Worm (Caenorhabditis elegans) whole organism, early embryonic: ENCODE measurements around the gene ttbk-2.1.
"Not testable (repeated sequence)": the region's sequence is repeated elsewhere in the genome, so short reads cannot be mapped to it uniquely, and the experiment has no call there.

Experiments used
- F13C5.2 ChIP-seq: sonication (generic microtip); optimal IDR thresholded peaks from 2 replicates; lab custom pipeline; 2017; ENCODE audit warnings: mild to moderate bottlenecking, missing genetic modification characterization, inconsistent platforms, missing compliant biosample characterization
- aly-1 ChIP-seq: sonication (generic microtip); optimal IDR thresholded peaks from 2 replicates; lab custom pipeline; 2016; ENCODE audit warnings: missing genetic modification characterization, missing compliant biosample characterization
- ama-1 ChIP-seq: fragments of 150-350 bp; optimal IDR thresholded peaks from 2 replicates; lab custom pipeline; 2014
- ceh-13 ChIP-seq: fragments of 200-800 bp; sonication (Bioruptor generic); optimal IDR thresholded peaks from 2 replicates; lab custom pipeline; 2018; ENCODE audit warnings: mild to moderate bottlenecking, missing genetic modification characterization, missing compliant biosample characterization
- ceh-36 ChIP-seq: sonication (generic microtip); optimal IDR thresholded peaks from 2 replicates; lab custom pipeline; 2016; ENCODE audit warnings: missing genetic modification characterization, inconsistent platforms, missing compliant biosample characterization
- ets-7 ChIP-seq: sonication (generic microtip); optimal IDR thresholded peaks from 2 replicates; lab custom pipeline; 2016; ENCODE audit warnings: missing genotype, missing genetic modification characterization, missing compliant biosample characterization
- flt-1 ChIP-seq: fragments of 200-800 bp; sonication (Bioruptor generic); IDR thresholded peaks from 2 replicates; pipeline ENCODE4 v1.3.6; 2022; ENCODE audit warnings: missing genetic modification characterization, missing compliant biosample characterization
- hmbx-1 ChIP-seq: sonication (generic microtip); optimal IDR thresholded peaks from 2 replicates; lab custom pipeline; 2016; ENCODE audit warnings: mild to moderate bottlenecking, missing genetic modification characterization, missing compliant biosample characterization
- hmg-4 ChIP-seq: fragments of 200-800 bp; sonication (Bioruptor generic); optimal IDR thresholded peaks from 2 replicates; lab custom pipeline; 2018; ENCODE audit warnings: mild to moderate bottlenecking, missing genetic modification characterization, missing compliant biosample characterization
- hnd-1 ChIP-seq: sonication (generic microtip); optimal IDR thresholded peaks from 2 replicates; lab custom pipeline; 2016; ENCODE audit warnings: missing genetic modification characterization, missing compliant biosample characterization
- scrt-1 ChIP-seq: fragments of 200-800 bp; sonication (Bioruptor generic); IDR thresholded peaks from 2 replicates; pipeline ENCODE4 v1.3.6; 2022; ENCODE audit warnings: missing genetic modification characterization, missing compliant biosample characterization
- tbx-11 ChIP-seq: fragments of 200-800 bp; sonication (Bioruptor generic); IDR thresholded peaks from 2 replicates; pipeline ENCODE4 v1.3.6; 2022; ENCODE audit warnings: missing genetic modification characterization, missing compliant biosample characterization
- tbx-37 ChIP-seq: fragments of 200-800 bp; sonication (Bioruptor generic); conservative IDR thresholded peaks from 2 replicates; pipeline ENCODE4 v1.3.6; 2022; ENCODE audit warnings: missing genetic modification reagents, missing genetic modification characterization, missing compliant biosample characterization
- tra-4 ChIP-seq: sonication (generic microtip); optimal IDR thresholded peaks from 2 replicates; lab custom pipeline; 2017; ENCODE audit warnings: missing genetic modification characterization, missing compliant biosample characterization

ce11 chrIV:5225277-5225822 is 33.1 kb upstream of the ttbk-2.1 start, which contains the start of gene cylc-1:
- TF ChIP-seq flt-1 (GFP tag; lab: Robert Waterston, UW); tbx-11 (GFP tag; lab: Robert Waterston, UW); F13C5.2 (tag; lab: Kevin White, UChicago); ceh-36 (tag; lab: Kevin White, UChicago); aly-1 (tag; lab: Kevin White, UChicago); scrt-1 (GFP tag; lab: Robert Waterston, UW); tra-4 (tag; lab: Kevin White, UChicago); ets-7; ama-1 (lab: Kevin White, UChicago); hnd-1; hmbx-1 (tag; lab: Kevin White, UChicago); tbx-37 (GFP tag; lab: Robert Waterston, UW); hmg-4 (GFP tag; lab: Kevin White, UChicago); ceh-13 (GFP tag; lab: Kevin White, UChicago): not testable (repeated sequence)
